Fruit fly (Drosophila melanogaster) whole organism, wandering third instar larva: ENCODE results near the gene SpdS.

Source experiments
- Abd-B ChIP-seq: fragments of >200 bp; optimal IDR thresholded peaks from 2 replicates; lab custom pipeline; 2017; ENCODE audit warnings: missing biosample characterization, missing genetic modification characterization
- CG32264 ChIP-seq: fragments of 200-800 bp; sonication (Bioruptor generic); optimal IDR thresholded peaks from 2 replicates; lab custom pipeline; 2016; ENCODE audit warnings: missing biosample characterization, missing genetic modification characterization
- CG9705 ChIP-seq: fragments of 200-800 bp; sonication (Bioruptor generic); optimal IDR thresholded peaks from 2 replicates; lab custom pipeline; 2018; ENCODE audit warnings: missing biosample characterization, mild to moderate bottlenecking, missing genetic modification characterization
- CrebA ChIP-seq: fragments of 200-800 bp; sonication (Bioruptor generic); optimal IDR thresholded peaks from 2 replicates; lab custom pipeline; 2016; ENCODE audit warnings: missing biosample characterization, mild to moderate bottlenecking, missing genetic modification characterization, borderline replicate concordance
- Dfd ChIP-seq: fragments of >200 bp; optimal IDR thresholded peaks from 2 replicates; lab custom pipeline; 2017; ENCODE audit warnings: missing biosample characterization, missing genetic modification characterization
- Dif ChIP-seq: fragments of 200-275, 200-300 bp; sonication (Bioruptor generic); optimal IDR thresholded peaks from 2 replicates; lab custom pipeline; 2018; ENCODE audit warnings: missing biosample characterization, missing genetic modification characterization; ENCODE audit not compliant: partially characterized antibody
- GATAd ChIP-seq: sonication (Bioruptor generic); optimal IDR thresholded peaks from 2 replicates; lab custom pipeline; 2016; ENCODE audit warnings: missing biosample characterization, missing genetic modification characterization
- HLH106 ChIP-seq: fragments of 200-800 bp; optimal IDR thresholded peaks from 3 replicates; lab custom pipeline; 2019; ENCODE audit warnings: missing biosample characterization, mild to moderate bottlenecking, missing genetic modification characterization, moderate library complexity
- Hnf4 ChIP-seq: fragments of 200-800 bp; sonication (Bioruptor generic); optimal IDR thresholded peaks from 2 replicates; lab custom pipeline; 2016; ENCODE audit warnings: missing biosample characterization, mild to moderate bottlenecking, missing genetic modification characterization
- Hr78 ChIP-seq: fragments of >200 bp; optimal IDR thresholded peaks from 2 replicates; lab custom pipeline; 2017; ENCODE audit warnings: missing biosample characterization, missing genetic modification characterization
- Jra ChIP-seq: sonication (Bioruptor generic); optimal IDR thresholded peaks from 2 replicates; lab custom pipeline; 2016; ENCODE audit warnings: missing biosample characterization, missing genetic modification characterization
- Myc ChIP-seq: fragments of >200 bp; optimal IDR thresholded peaks from 2 replicates; lab custom pipeline; 2017
- OdsH ChIP-seq: fragments of 200-800 bp; sonication (Bioruptor generic); optimal IDR thresholded peaks from 2 replicates; lab custom pipeline; 2016; ENCODE audit warnings: missing biosample characterization, mild to moderate bottlenecking, missing genetic modification characterization
- Rel ChIP-seq, 2 experiments: fragments of 200-800 bp; sonication (Bioruptor generic) in 1 of 2; optimal IDR thresholded peaks; 2 replicates in 1 of 2; 3 replicates in 1 of 2; lab custom pipeline; 2016 to 2019; ENCODE audit warnings: mild to moderate bottlenecking in 2 of 2, missing biosample characterization in 2 of 2, missing genetic modification characterization in 2 of 2, moderate library complexity in 1 of 2
- Sp1 ChIP-seq: fragments of 200-800 bp; sonication (Bioruptor generic); optimal IDR thresholded peaks from 3 replicates; lab custom pipeline; 2019; ENCODE audit warnings: missing biosample characterization, mild to moderate bottlenecking, missing genetic modification characterization, moderate library complexity
- Vsx2 ChIP-seq: fragments of 200-300, 225-300 bp; sonication (Bioruptor generic); optimal IDR thresholded peaks from 2 replicates; lab custom pipeline; 2018; ENCODE audit warnings: missing biosample characterization, missing genetic modification characterization; ENCODE audit not compliant: partially characterized antibody
- br ChIP-seq: fragments of 200-800 bp; sonication (Bioruptor generic); optimal IDR thresholded peaks from 2 replicates; lab custom pipeline; 2016; ENCODE audit warnings: missing biosample characterization, missing genetic modification characterization
- brk ChIP-seq: fragments of 200-800 bp; sonication (Bioruptor generic); optimal IDR thresholded peaks from 2 replicates; lab custom pipeline; 2016; ENCODE audit warnings: missing biosample characterization, mild to moderate bottlenecking, missing genetic modification characterization
- dl ChIP-seq, 2 experiments: fragments of 175-275, 200-275 bp in 1 of 2; fragments of 200-275 bp in 1 of 2; sonication (Bioruptor generic); optimal IDR thresholded peaks; lab custom pipeline; 2018; ENCODE audit warnings: mild to moderate bottlenecking in 2 of 2, missing biosample characterization in 2 of 2, missing genetic modification characterization in 2 of 2, moderate library complexity in 2 of 2; ENCODE audit not compliant: partially characterized antibody in 2 of 2, insufficient read depth in 1 of 2
- dmrt93B ChIP-seq: fragments of 200-800 bp; sonication (Bioruptor generic); optimal IDR thresholded peaks from 2 replicates; lab custom pipeline; 2018; ENCODE audit warnings: missing biosample characterization, mild to moderate bottlenecking, missing genetic modification characterization
- ey ChIP-seq: fragments of 200-800 bp; sonication (Bioruptor generic); optimal IDR thresholded peaks from 2 replicates; lab custom pipeline; 2016; ENCODE audit warnings: missing biosample characterization, missing genetic modification characterization
- foxo ChIP-seq, 2 experiments: fragments of 200-800 bp; sonication (Bioruptor generic); optimal IDR thresholded peaks; 2 replicates in 1 of 2; 3 replicates in 1 of 2; lab custom pipeline; 2016 to 2017; ENCODE audit warnings: missing biosample characterization in 2 of 2, missing genetic modification characterization in 2 of 2
- fru ChIP-seq: fragments of 200-800 bp; sonication (Bioruptor generic); optimal IDR thresholded peaks from 3 replicates; lab custom pipeline; 2016; ENCODE audit warnings: missing biosample characterization, mild to moderate bottlenecking, missing genetic modification characterization
- h ChIP-seq: fragments of 200-800 bp; sonication (Bioruptor generic); optimal IDR thresholded peaks from 3 replicates; lab custom pipeline; 2016; ENCODE audit warnings: missing biosample characterization, mild to moderate bottlenecking, missing genetic modification characterization
- lola ChIP-seq: fragments of >200 bp; optimal IDR thresholded peaks from 2 replicates; lab custom pipeline; 2017; ENCODE audit warnings: missing biosample characterization, missing genetic modification characterization
- sage ChIP-seq: fragments of 200-800 bp; sonication (Bioruptor generic); optimal IDR thresholded peaks from 2 replicates; lab custom pipeline; 2016; ENCODE audit warnings: missing biosample characterization, mild to moderate bottlenecking, missing genetic modification characterization
- sv ChIP-seq: fragments of 200-800 bp; sonication (Bioruptor generic); optimal IDR thresholded peaks from 3 replicates; lab custom pipeline; 2016; ENCODE audit warnings: missing biosample characterization, missing genetic modification characterization
- usp ChIP-seq: fragments of >200 bp; optimal IDR thresholded peaks from 2 replicates; lab custom pipeline; 2017; ENCODE audit warnings: missing biosample characterization, missing genetic modification characterization
- woc ChIP-seq: sonication (Bioruptor generic); optimal IDR thresholded peaks from 2 replicates; lab custom pipeline; 2016; ENCODE audit warnings: missing biosample characterization, mild to moderate bottlenecking, missing genetic modification characterization

Gene SpdS

DNA sequence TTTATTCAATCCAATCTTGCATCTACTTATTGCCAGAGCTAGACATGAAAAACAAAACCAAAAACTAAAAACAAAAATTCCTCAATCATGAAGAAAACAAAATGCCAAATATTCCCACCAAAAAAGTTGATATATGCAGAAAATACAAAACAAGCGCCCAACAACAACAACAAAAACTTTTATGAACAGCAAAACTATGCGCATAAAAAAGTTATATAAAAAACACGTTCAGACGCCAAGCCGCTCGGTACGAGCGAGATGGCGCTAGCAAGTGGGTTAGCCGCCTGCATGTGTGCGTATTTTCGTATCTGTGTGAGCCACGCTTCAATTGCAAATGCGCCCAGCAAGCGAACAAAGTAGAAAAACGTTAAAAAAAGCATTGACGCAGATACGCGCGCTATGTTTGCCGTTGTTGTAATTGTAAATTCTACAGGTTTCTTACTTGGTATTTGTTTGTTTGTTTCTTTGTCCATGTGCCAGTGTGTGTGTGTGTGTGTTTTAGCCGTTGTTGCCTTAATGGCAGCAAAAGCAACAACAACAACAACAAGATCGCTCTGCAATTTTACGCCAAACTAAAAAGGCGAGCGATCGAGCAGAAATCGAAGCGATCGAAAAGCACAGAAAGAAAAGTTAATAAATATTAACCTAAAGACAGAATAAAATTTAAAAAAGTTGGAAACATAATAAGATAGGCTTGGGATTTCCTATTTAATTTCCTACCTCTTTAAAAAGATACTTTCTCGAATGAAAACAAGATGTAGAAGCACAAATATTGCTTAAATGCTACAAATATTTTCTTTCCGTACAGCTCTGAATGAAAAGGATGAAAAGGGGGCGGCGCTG lies 37.8 kb upstream of the SpdS start:
- TF ChIP-seq Vsx2 (no peak), fru (GFP tag; lab: Kevin White, UChicago) (peak; percentile 12), foxo (GFP tag; optimal IDR thresholded peaks at IDR 0.05; lab: Kevin White, UChicago) (peak in 1 of 2 experiments; percentile 28)

- TF ChIP-seq br = no peak
- no peak for TF ChIP-seq Hr78 (GFP tag; lab: Kevin White, UChicago)
Observed at dm6 chr3R:9594251-9594581, 37.2 kb upstream of the SpdS start.

dm6 chr3R:9594839-9595238 lies 36.6 kb upstream of the SpdS start:
- TF ChIP-seq Abd-B (GFP tag; lab: Kevin White, UChicago) = no peak
- TF ChIP-seq foxo (GFP tag; optimal IDR thresholded peaks at IDR 0.05; lab: Kevin White, UChicago) = no peak
- TF ChIP-seq Dfd (GFP tag; lab: Kevin White, UChicago) = no peak
- TF ChIP-seq Hnf4 (GFP tag; lab: Kevin White, UChicago) = no peak
- TF ChIP-seq brk (GFP tag; lab: Kevin White, UChicago) = no peak
- no peak for TF ChIP-seq HLH106 (tag; lab: Kevin White, UChicago)
- TF ChIP-seq ey (GFP tag; lab: Kevin White, UChicago) = no peak
- TF ChIP-seq Sp1 = no peak
- TF ChIP-seq Jra (GFP tag; lab: Kevin White, UChicago) = no peak
- TF ChIP-seq CG9705 (GFP tag; lab: Kevin White, UChicago) = no peak
- no peak for TF ChIP-seq sage (GFP tag; lab: Kevin White, UChicago)
- no peak for TF ChIP-seq lola (GFP tag; lab: Kevin White, UChicago)
- TF ChIP-seq CrebA (GFP tag; lab: Kevin White, UChicago) = no peak
- TF ChIP-seq woc (GFP tag; lab: Kevin White, UChicago) = no peak
- no peak for TF ChIP-seq fru (GFP tag; lab: Kevin White, UChicago)
- no peak for TF ChIP-seq OdsH (GFP tag; lab: Kevin White, UChicago)
- TF ChIP-seq sv = no peak
- TF ChIP-seq Dif (GFP tag; lab: Kevin White, UChicago) = no peak
- no peak for TF ChIP-seq dl (GFP tag; optimal IDR thresholded peaks at IDR 0.05; lab: Kevin White, UChicago; ENCODE audit: insufficient read depth in 1 of 2, partially characterized antibody in 2 of 2)

dm6 chr3R:9595681-9596357 lies 35.6 kb upstream of the SpdS start:
- TF ChIP-seq usp (GFP tag; lab: Kevin White, UChicago) (no peak), lola (GFP tag; lab: Kevin White, UChicago) (no peak), CG32264 (no peak), Dfd (GFP tag; lab: Kevin White, UChicago) (no peak), GATAd (no peak)

dm6 chr3R:9596615-9597014 lies 34.8 kb upstream of the SpdS start:
- no peak for TF ChIP-seq Vsx2
- no peak for TF ChIP-seq dmrt93B (GFP tag; lab: Kevin White, UChicago)
- TF ChIP-seq Hr78 (GFP tag; lab: Kevin White, UChicago) = no peak
- no peak for TF ChIP-seq Rel (GFP tag; optimal IDR thresholded peaks at IDR 0.05; lab: Kevin White, UChicago)
- no peak for TF ChIP-seq Rel (tag; optimal IDR thresholded peaks at IDR 0.05; lab: Kevin White, UChicago)
- no peak for TF ChIP-seq br
- TF ChIP-seq usp (GFP tag; lab: Kevin White, UChicago) = no peak
- no peak for TF ChIP-seq h
- TF ChIP-seq CG9705 (GFP tag; lab: Kevin White, UChicago) = no peak
- TF ChIP-seq Hnf4 (GFP tag; lab: Kevin White, UChicago) = no peak
- TF ChIP-seq Jra (GFP tag; lab: Kevin White, UChicago) = no peak
- TF ChIP-seq Myc = no peak
